Fruit fly (Drosophila melanogaster) whole organism, embryonic: ENCODE measurements around the gene CG31600.

Experiments
- CG10366 ChIP-seq: fragments of 200-800 bp; sonication (Bioruptor generic); IDR thresholded peaks from 2 replicates; pipeline ENCODE4 v1.3.6; 2022; ENCODE audit warnings: missing biosample characterization, missing genetic modification characterization
- CG11504 ChIP-seq: fragments of 200-800 bp; sonication (Bioruptor generic); optimal IDR thresholded peaks from 3 replicates; lab custom pipeline; 2019; ENCODE audit warnings: missing biosample characterization, mild to moderate bottlenecking, missing genetic modification characterization, moderate library complexity
- CG12219 ChIP-seq: fragments of 200-800 bp; sonication (Bioruptor generic); optimal IDR thresholded peaks from 3 replicates; lab custom pipeline; 2018; ENCODE audit warnings: missing biosample characterization, mild to moderate bottlenecking, missing genetic modification characterization
- CG13624 ChIP-seq: fragments of 200-800 bp; sonication (Bioruptor generic); optimal IDR thresholded peaks from 2 replicates; lab custom pipeline; 2016; ENCODE audit warnings: missing biosample characterization, missing genetic modification characterization
- CG14860 ChIP-seq: fragments of 200-800 bp; sonication (Bioruptor generic); IDR thresholded peaks from 3 replicates; pipeline ENCODE4 v1.3.6; 2022; ENCODE audit warnings: missing biosample characterization, missing genetic modification characterization; ENCODE audit not compliant: partially characterized antibody
- CG15514 ChIP-seq: fragments of 200-800 bp; sonication (Bioruptor generic); optimal IDR thresholded peaks from 3 replicates; lab custom pipeline; 2017; ENCODE audit warnings: missing biosample characterization, missing genetic modification characterization, mild to moderate bottlenecking, moderate library complexity, missing genetic modification reagents
- CG16813 ChIP-seq: fragments of 200-800 bp; sonication (Bioruptor generic); IDR thresholded peaks from 3 replicates; pipeline ENCODE4 v1.3.6; 2022; ENCODE audit warnings: missing biosample characterization, missing genetic modification characterization; ENCODE audit not compliant: partially characterized antibody
- CG18599 ChIP-seq: fragments of 200-800 bp; sonication (Bioruptor generic); optimal IDR thresholded peaks from 3 replicates; lab custom pipeline; 2017; ENCODE audit warnings: missing biosample characterization, missing genetic modification characterization, mild to moderate bottlenecking, moderate library complexity, missing genetic modification reagents
- CG2120 ChIP-seq: fragments of 200-800 bp; sonication (Bioruptor generic); optimal IDR thresholded peaks from 3 replicates; lab custom pipeline; 2016; ENCODE audit warnings: missing biosample characterization, missing genetic modification characterization
- CG2202 ChIP-seq: fragments of 200-800 bp; sonication (Bioruptor generic); optimal IDR thresholded peaks from 2 replicates; lab custom pipeline; 2018; ENCODE audit warnings: missing biosample characterization, mild to moderate bottlenecking, missing genetic modification characterization
- CG31441 ChIP-seq: fragments of 200-800 bp; sonication (Bioruptor generic); IDR thresholded peaks from 2 replicates; pipeline ENCODE4 v1.3.6; 2022; ENCODE audit warnings: missing biosample characterization, missing genetic modification characterization
- CG3847 ChIP-seq: fragments of 200-800 bp; sonication (Bioruptor generic); IDR thresholded peaks from 2 replicates; pipeline ENCODE4 v1.3.6; 2022; ENCODE audit warnings: missing biosample characterization, missing genetic modification characterization
- CG4360 ChIP-seq: fragments of 200-800 bp; sonication (Bioruptor generic); IDR thresholded peaks from 2 replicates; pipeline ENCODE4 v1.3.6; 2022; ENCODE audit warnings: missing biosample characterization, missing genetic modification characterization
- CG9727 ChIP-seq: fragments of 200-800 bp; sonication (Bioruptor generic); optimal IDR thresholded peaks from 3 replicates; lab custom pipeline; 2017; ENCODE audit warnings: missing biosample characterization, mild to moderate bottlenecking, missing genetic modification characterization
- Dref ChIP-seq: fragments of 200-800 bp; sonication (Bioruptor generic); IDR thresholded peaks from 2 replicates; pipeline ENCODE4 v1.3.6; 2022; ENCODE audit warnings: missing biosample characterization, missing genetic modification characterization
- H2.0 ChIP-seq: fragments of 200-800 bp; sonication (Bioruptor generic); IDR thresholded peaks from 2 replicates; pipeline ENCODE4 v1.3.6; 2022; ENCODE audit warnings: missing biosample characterization, missing genetic modification characterization
- HLH4C ChIP-seq: fragments of 200-800 bp; sonication (Bioruptor generic); IDR thresholded peaks from 3 replicates; pipeline ENCODE4 v1.3.6; 2022; ENCODE audit warnings: missing biosample characterization, missing genetic modification characterization; ENCODE audit not compliant: partially characterized antibody
- Hr51 ChIP-seq, 2 experiments: fragments of 200-800 bp; sonication (Bioruptor generic); optimal IDR thresholded peaks; 2 replicates in 1 of 2; 3 replicates in 1 of 2; lab custom pipeline; 2016 to 2018; ENCODE audit warnings: missing biosample characterization in 2 of 2, missing genetic modification characterization in 2 of 2, mild to moderate bottlenecking in 1 of 2, moderate library complexity in 1 of 2
- Meics ChIP-seq: fragments of 200-800 bp; sonication (Bioruptor generic); optimal IDR thresholded peaks from 2 replicates; lab custom pipeline; 2017; ENCODE audit warnings: missing biosample characterization, mild to moderate bottlenecking, missing genetic modification characterization
- Optix ChIP-seq: fragments of 200-800 bp; sonication (Bioruptor generic); IDR thresholded peaks from 3 replicates; pipeline ENCODE4 v1.3.6; 2022; ENCODE audit warnings: missing biosample characterization, missing genetic modification characterization
- Ptx1 ChIP-seq: fragments of 200-800 bp; sonication (Bioruptor generic); IDR thresholded peaks from 2 replicates; pipeline ENCODE4 v1.3.6; 2022; ENCODE audit warnings: missing biosample characterization, missing genetic modification characterization
- Sox102F ChIP-seq: fragments of 200-800 bp; sonication (Bioruptor generic); optimal IDR thresholded peaks from 2 replicates; lab custom pipeline; 2018; ENCODE audit warnings: missing biosample characterization, mild to moderate bottlenecking, missing genetic modification characterization, moderate library complexity
- Xrp1 ChIP-seq: fragments of 200-800 bp; sonication (Bioruptor generic); IDR thresholded peaks from 2 replicates; pipeline ENCODE4 v1.3.6; 2022; ENCODE audit warnings: missing biosample characterization, missing genetic modification characterization
- bcd ChIP-seq: fragments of 200-800 bp; sonication (Bioruptor generic); optimal IDR thresholded peaks from 2 replicates; lab custom pipeline; 2017; ENCODE audit warnings: missing biosample characterization, mild to moderate bottlenecking, missing genetic modification characterization
- dmrt99B ChIP-seq: fragments of 200-800 bp; sonication (Bioruptor generic); optimal IDR thresholded peaks from 2 replicates; lab custom pipeline; 2018; ENCODE audit warnings: missing biosample characterization, mild to moderate bottlenecking, missing genetic modification characterization, moderate library complexity
- dysf ChIP-seq: fragments of 200-800 bp; sonication (Bioruptor generic); IDR thresholded peaks from 3 replicates; pipeline ENCODE4 v1.3.6; 2022; ENCODE audit warnings: missing biosample characterization, missing genetic modification characterization
- esg ChIP-seq: fragments of 200-800 bp; sonication (Bioruptor generic); conservative IDR thresholded peaks from 2 replicates; pipeline ENCODE4 v1.3.6; 2022; ENCODE audit warnings: missing biosample characterization, missing genetic modification characterization
- fd3F ChIP-seq: fragments of 200-800 bp; sonication (Bioruptor generic); optimal IDR thresholded peaks from 2 replicates; lab custom pipeline; 2018; ENCODE audit warnings: missing biosample characterization, mild to moderate bottlenecking, missing genetic modification characterization, moderate library complexity
- gem ChIP-seq: fragments of 200-800 bp; sonication (Bioruptor generic); optimal IDR thresholded peaks from 2 replicates; lab custom pipeline; 2019; ENCODE audit warnings: missing biosample characterization, mild to moderate bottlenecking, missing genetic modification characterization, moderate library complexity
- kni ChIP-seq: fragments of 200-800 bp; sonication (Bioruptor generic); optimal IDR thresholded peaks from 3 replicates; lab custom pipeline; 2017; ENCODE audit warnings: mild to moderate bottlenecking, missing biosample characterization, missing genetic modification reagents, missing genetic modification characterization
- lab ChIP-seq: fragments of 200-800 bp; sonication (Bioruptor generic); optimal IDR thresholded peaks from 3 replicates; lab custom pipeline; 2017; ENCODE audit warnings: missing biosample characterization, missing genetic modification characterization, mild to moderate bottlenecking, moderate library complexity, missing genetic modification reagents
- nerfin-2 ChIP-seq: fragments of 200-800 bp; sonication (Bioruptor generic); IDR thresholded peaks from 2 replicates; pipeline ENCODE4 v1.3.6; 2022; ENCODE audit warnings: missing biosample characterization, missing genetic modification characterization; ENCODE audit not compliant: partially characterized antibody
- prd ChIP-seq, 3 experiments: fragments of >200 bp in 2 of 3; fragments of 200-800 bp in 1 of 3; sonication (Bioruptor generic) in 1 of 3; optimal IDR thresholded peaks in 2 of 3; IDR thresholded peaks in 1 of 3; 2 replicates in 2 of 3; 3 replicates in 1 of 3; pipeline versions ENCODE4 v1.3.6 to Lab custom; 2017 to 2022; ENCODE audit warnings: missing biosample characterization in 1 of 3, missing genetic modification characterization in 1 of 3
- rib ChIP-seq: fragments of 200-800 bp; sonication (Bioruptor generic); IDR thresholded peaks from 2 replicates; pipeline ENCODE4 v1.3.6; 2022; ENCODE audit warnings: missing biosample characterization, missing genetic modification characterization
- row ChIP-seq: fragments of 200-800 bp; sonication (Bioruptor generic); IDR thresholded peaks from 3 replicates; pipeline ENCODE4 v1.3.6; 2022; ENCODE audit warnings: missing biosample characterization, missing genetic modification characterization
- sisA ChIP-seq: fragments of 200-800 bp; sonication (Bioruptor generic); IDR thresholded peaks from 2 replicates; pipeline ENCODE4 v1.3.6; 2022; ENCODE audit warnings: missing biosample characterization, missing genetic modification characterization
- sna ChIP-seq: fragments of 200-800 bp; sonication (Bioruptor generic); IDR thresholded peaks from 2 replicates; pipeline ENCODE4 v1.3.6; 2022; ENCODE audit warnings: missing biosample characterization, missing genetic modification characterization; ENCODE audit not compliant: partially characterized antibody
- ttk ChIP-seq: fragments of 200-800 bp; sonication (Bioruptor generic); IDR thresholded peaks from 2 replicates; pipeline ENCODE4 v2.1.2; 2022; ENCODE audit warnings: missing biosample characterization, missing genetic modification characterization
- wek ChIP-seq: fragments of 200-800 bp; sonication (Bioruptor generic); optimal IDR thresholded peaks from 3 replicates; lab custom pipeline; 2018; ENCODE audit warnings: missing biosample characterization, mild to moderate bottlenecking, missing genetic modification characterization, moderate library complexity

The CG31600 gene

dm6 chr2L:21915258-21915657 lies at the start of gene CG31600:
CG31600 (minus strand) TSS chr2L:21915358.
- TF ChIP-seq Dref (GFP tag; lab: Robert Waterston, UW) (no peak), fd3F (GFP tag; lab: Kevin White, UChicago) (no peak), wek (no peak), H2.0 (no peak), Optix (GFP tag; lab: Robert Waterston, UW) (no peak), bcd (GFP tag; lab: Kevin White, UChicago) (no peak), kni (GFP tag; lab: Kevin White, UChicago) (no peak), CG15514 (GFP tag; lab: Kevin White, UChicago) (no peak), CG11504 (tag; lab: Kevin White, UChicago) (no peak)
- TF ChIP-seq, all 482 proteins: peak for 0

- peak; percentile 0 for TF ChIP-seq CG9727 (GFP tag; lab: Kevin White, UChicago)
- TF ChIP-seq CG15514 (GFP tag; lab: Kevin White, UChicago), result peak; percentile 24
- TF ChIP-seq Ptx1 (GFP tag; lab: Robert Waterston, UW), result 0 out of 2 replicates have a peak, but pooled peaks have one; percentile 18
- TF ChIP-seq CG4360 (GFP tag; lab: Robert Waterston, UW), result peak; percentile 44; the same call in 1 of the 2 replicates
- TF ChIP-seq prd (optimal IDR thresholded peaks at IDR 0.05; lab: Kevin White, UChicago), result no peak
- TF ChIP-seq prd (GFP tag; IDR thresholded peaks at IDR 0.05; lab: Robert Waterston, UW), result peak; percentile 41; the same call in 1 of the 3 replicates
- TF ChIP-seq CG12219, result no peak
- TF ChIP-seq dmrt99B (tag; lab: Kevin White, UChicago), result peak; percentile 25
- 0 out of 2 replicates have a peak, but pooled peaks have one; percentile 25 for TF ChIP-seq sisA
- peak; percentile 37; the same call in 1 of the 3 replicates for TF ChIP-seq row (GFP tag; lab: Robert Waterston, UW)
- TF ChIP-seq CG2120 (GFP tag; lab: Kevin White, UChicago), result no peak
- TF ChIP-seq Hr51 (GFP tag; optimal IDR thresholded peaks at IDR 0.05; lab: Kevin White, UChicago), result peak in 1 of 2 experiments; percentile 35
- TF ChIP-seq dysf (GFP tag; lab: Robert Waterston, UW), result peak; percentile 43; the same call in 1 of the 3 replicates
- TF ChIP-seq CG18599 (GFP tag; lab: Kevin White, UChicago), result peak; percentile 64
- no peak for TF ChIP-seq CG3847 (GFP tag; lab: Robert Waterston, UW)
- TF ChIP-seq Xrp1, result peak; percentile 30; the same call in 1 of the 2 replicates
- TF ChIP-seq ttk, result peak; percentile 35; the same call in 1 of the 2 replicates
- no peak for TF ChIP-seq CG2202
- peak; percentile 5 for TF ChIP-seq CG13624 (GFP tag; lab: Kevin White, UChicago)
- TF ChIP-seq Sox102F (GFP tag; lab: Kevin White, UChicago), result peak; percentile 18
- TF ChIP-seq gem, result peak; percentile 29
- TF ChIP-seq rib (GFP tag; lab: Robert Waterston, UW), result no peak
- TF ChIP-seq esg (GFP tag; lab: Robert Waterston, UW), result peak; percentile 34; the same call in 1 of the 2 replicates
- TF ChIP-seq Meics, result peak; percentile 23
- TF ChIP-seq lab (GFP tag; lab: Kevin White, UChicago), result peak; percentile 57
Measured at dm6 chr2L:21933496-21933895, 18.3 kb upstream of the CG31600 start.

dm6 chr2L:21923267-21923666 lies 8.1 kb upstream of the CG31600 start:
- TF ChIP-seq sna (GFP tag; lab: Robert Waterston, UW), result 0 out of 2 replicates have a peak, but pooled peaks have one; percentile 18
- no peak for TF ChIP-seq CG31441 (GFP tag; lab: Robert Waterston, UW)
- peak; percentile 60 for TF ChIP-seq CG16813 (GFP tag; lab: Robert Waterston, UW)
- TF ChIP-seq CG14860 (GFP tag; lab: Robert Waterston, UW), result peak; percentile 44; the same call in 2 of the 3 replicates
- TF ChIP-seq CG10366 (GFP tag; lab: Robert Waterston, UW), result no peak
- TF ChIP-seq nerfin-2 (GFP tag; lab: Robert Waterston, UW), result 0 out of 2 replicates have a peak, but pooled peaks have one; percentile 47
- peak; percentile 62 for TF ChIP-seq HLH4C (GFP tag; lab: Robert Waterston, UW)
